Worm (Caenorhabditis elegans) whole organism, L4 larva: ENCODE results near the gene F11G11.13.

ENCODE experiments used
- D1046.2 ChIP-seq: fragments of 200-800 bp; sonication (Bioruptor generic); IDR thresholded peaks from 2 replicates; pipeline ENCODE4 v1.3.6; 2022; ENCODE audit warnings: missing genetic modification characterization, missing compliant biosample characterization
- F10B5.3 ChIP-seq: sonication (generic microtip); optimal IDR thresholded peaks from 2 replicates; lab custom pipeline; 2016; ENCODE audit warnings: mild to moderate bottlenecking, missing genetic modification characterization, missing compliant biosample characterization
- F26F4.8 ChIP-seq: fragments of 200-800 bp; sonication (Bioruptor generic); conservative IDR thresholded peaks from 2 replicates; pipeline ENCODE4 v1.3.6; 2022; ENCODE audit warnings: missing genetic modification characterization, missing compliant biosample characterization
- F37D6.2 ChIP-seq: sonication (generic microtip); optimal IDR thresholded peaks from 2 replicates; lab custom pipeline; 2016; ENCODE audit warnings: mild to moderate bottlenecking, missing genetic modification characterization, missing compliant biosample characterization
- R02D3.7 ChIP-seq: fragments of 150-350 bp; sonication (generic microtip); optimal IDR thresholded peaks from 3 replicates; lab custom pipeline; 2014; ENCODE audit warnings: missing biosample characterization, missing genetic modification characterization
- T20F7.1 ChIP-seq: fragments of 200-800 bp; sonication (Bioruptor generic); optimal IDR thresholded peaks from 2 replicates; lab custom pipeline; 2018; ENCODE audit warnings: mild to moderate bottlenecking, missing genetic modification characterization, missing compliant biosample characterization
- T26A8.4 ChIP-seq: fragments of 200-800 bp; sonication (Bioruptor generic); IDR thresholded peaks from 2 replicates; pipeline ENCODE4 v1.3.6; 2022; ENCODE audit warnings: missing genetic modification characterization, missing compliant biosample characterization
- Y48G9A.11 ChIP-seq: fragments of 200-800 bp; sonication (Bioruptor generic); IDR thresholded peaks from 2 replicates; pipeline ENCODE4 v1.3.6; 2022; ENCODE audit warnings: missing genetic modification reagents, missing genetic modification characterization, missing compliant biosample characterization
- Y75B8A.6 ChIP-seq: fragments of 200-800 bp; sonication (Bioruptor generic); IDR thresholded peaks from 2 replicates; pipeline ENCODE4 v1.3.6; 2022; ENCODE audit warnings: missing genetic modification reagents, missing genetic modification characterization, missing compliant biosample characterization
- aha-1 ChIP-seq: fragments of 150-350 bp; peaks from one replicate; lab custom pipeline; 2014; ENCODE audit warnings: missing biosample characterization, missing genetic modification characterization
- aly-2 ChIP-seq: sonication (generic microtip); optimal IDR thresholded peaks from 2 replicates; lab custom pipeline; 2018; ENCODE audit warnings: missing biosample characterization, missing genetic modification characterization
- ceh-20 ChIP-seq: fragments of 200-800 bp; sonication (Bioruptor generic); IDR thresholded peaks from 2 replicates; pipeline ENCODE4 v1.3.6; 2022; ENCODE audit warnings: missing genetic modification reagents, missing genetic modification characterization, missing compliant biosample characterization
- ceh-28 ChIP-seq: fragments of 150-350 bp; optimal IDR thresholded peaks from 2 replicates; lab custom pipeline; 2014; ENCODE audit warnings: missing biosample characterization, missing genetic modification reagents, missing genetic modification characterization
- ceh-82 ChIP-seq: sonication (generic microtip); optimal IDR thresholded peaks from 2 replicates; lab custom pipeline; 2017; ENCODE audit warnings: missing biosample characterization, missing genetic modification characterization
- cey-2 ChIP-seq: sonication (generic microtip); optimal IDR thresholded peaks from 3 replicates; lab custom pipeline; 2017; ENCODE audit warnings: missing genetic modification characterization, mild to moderate bottlenecking, missing compliant biosample characterization, antibody characterized with exemption, borderline replicate concordance; ENCODE audit not compliant: insufficient read depth
- daf-16 ChIP-seq, 3 experiments: sonication (generic microtip); optimal IDR thresholded peaks; 2 replicates each; lab custom pipeline; 2016 to 2017; ENCODE audit warnings: missing genetic modification characterization in 3 of 3, missing genetic modification reagents in 3 of 3, mild to moderate bottlenecking in 2 of 3, missing compliant biosample characterization in 2 of 3, missing biosample characterization in 1 of 3, moderate library complexity in 1 of 3
- daf-19 ChIP-seq: fragments of 200-800 bp; sonication (Bioruptor generic); conservative IDR thresholded peaks from 2 replicates; pipeline ENCODE4 v1.3.6; 2022; ENCODE audit warnings: missing genetic modification characterization, missing compliant biosample characterization
- daf-8 ChIP-seq: fragments of 200-800 bp; sonication (Bioruptor generic); IDR thresholded peaks from 2 replicates; pipeline ENCODE4 v1.3.6; 2022; ENCODE audit warnings: missing genetic modification characterization, missing compliant biosample characterization
- dmd-6 ChIP-seq: fragments of 200-800 bp; sonication (Bioruptor generic); IDR thresholded peaks from 2 replicates; pipeline ENCODE4 v1.3.6; 2022; ENCODE audit warnings: missing genetic modification reagents, missing genetic modification characterization, missing compliant biosample characterization
- dmd-8 ChIP-seq: fragments of 200-800 bp; sonication (Bioruptor generic); IDR thresholded peaks from 2 replicates; pipeline ENCODE4 v1.3.6; 2022; ENCODE audit warnings: missing genetic modification characterization, missing compliant biosample characterization
- dve-1 ChIP-seq: sonication (generic microtip); optimal IDR thresholded peaks from 2 replicates; lab custom pipeline; 2017; ENCODE audit warnings: antibody characterized with exemption, mild to moderate bottlenecking, missing genetic modification characterization, missing compliant biosample characterization; ENCODE audit not compliant: insufficient read depth
- hif-1 ChIP-seq, 2 experiments: sonication (generic microtip); optimal IDR thresholded peaks; 2 replicates each; lab custom pipeline; 2016 to 2017; ENCODE audit warnings: missing compliant biosample characterization in 2 of 2, missing genetic modification characterization in 2 of 2, missing genetic modification reagents in 2 of 2, missing genotype in 2 of 2, mild to moderate bottlenecking in 1 of 2
- hlh-11 ChIP-seq: fragments of 200-800 bp; sonication (Bioruptor generic); optimal IDR thresholded peaks from 2 replicates; lab custom pipeline; 2018; ENCODE audit warnings: mild to moderate bottlenecking, missing genetic modification characterization, missing compliant biosample characterization
- jun-1 ChIP-seq: fragments of 150-350 bp; optimal IDR thresholded peaks from 2 replicates; lab custom pipeline; 2014; ENCODE audit warnings: missing biosample characterization, missing genetic modification reagents, missing genetic modification characterization
- lin-1 ChIP-seq: fragments of 200-800 bp; sonication (Bioruptor generic); IDR thresholded peaks from 2 replicates; pipeline ENCODE4 v1.3.6; 2022; ENCODE audit warnings: missing genetic modification reagents, missing genetic modification characterization, missing compliant biosample characterization
- lin-15B ChIP-seq: fragments of 150-350 bp; sonication (generic microtip); optimal IDR thresholded peaks from 3 replicates; lab custom pipeline; 2014; ENCODE audit warnings: missing biosample characterization, missing genetic modification characterization
- madf-5 ChIP-seq, 2 experiments: fragments of 200-800 bp; sonication (Bioruptor generic); IDR thresholded peaks; 2 replicates each; pipeline ENCODE4 v1.3.6; 2022; ENCODE audit warnings: missing compliant biosample characterization in 2 of 2, missing genetic modification characterization in 2 of 2
- mdt-29 ChIP-seq: fragments of 200-800 bp; sonication (Bioruptor generic); IDR thresholded peaks from 2 replicates; pipeline ENCODE4 v1.3.6; 2022; ENCODE audit warnings: missing genetic modification reagents, missing genetic modification characterization, missing compliant biosample characterization
- nhr-10 ChIP-seq: fragments of 150-350 bp; optimal IDR thresholded peaks from 2 replicates; lab custom pipeline; 2014; ENCODE audit warnings: missing biosample characterization, missing genetic modification characterization
- nhr-25 ChIP-seq: sonication (generic microtip); optimal IDR thresholded peaks from 2 replicates; lab custom pipeline; 2017; ENCODE audit warnings: missing genetic modification characterization, mild to moderate bottlenecking, missing compliant biosample characterization, antibody characterized with exemption, moderate library complexity, borderline replicate concordance; ENCODE audit not compliant: insufficient read depth
- nhr-28 ChIP-seq: fragments of 150-350 bp; optimal IDR thresholded peaks from 2 replicates; lab custom pipeline; 2014; ENCODE audit warnings: missing biosample characterization, missing genetic modification characterization
- nhr-48 ChIP-seq: sonication (generic microtip); optimal IDR thresholded peaks from 2 replicates; lab custom pipeline; 2016; ENCODE audit warnings: mild to moderate bottlenecking, missing genetic modification characterization, missing compliant biosample characterization
- php-3 ChIP-seq: fragments of 200-800 bp; sonication (Bioruptor generic); IDR thresholded peaks from 2 replicates; pipeline ENCODE4 v1.3.6; 2022; ENCODE audit warnings: missing genetic modification reagents, missing genetic modification characterization, missing compliant biosample characterization
- pqm-1 ChIP-seq: sonication (generic microtip); optimal IDR thresholded peaks from 2 replicates; lab custom pipeline; 2017; ENCODE audit warnings: missing biosample characterization, missing genetic modification characterization
- snpc-1.2 ChIP-seq: fragments of 200-800 bp; sonication (Bioruptor generic); IDR thresholded peaks from 2 replicates; pipeline ENCODE4 v1.3.6; 2022; ENCODE audit warnings: missing genetic modification reagents, missing genetic modification characterization, missing compliant biosample characterization
- snpc-4 ChIP-seq: fragments of 150-350 bp; optimal IDR thresholded peaks from 2 replicates; lab custom pipeline; 2014; ENCODE audit warnings: missing biosample characterization, missing genetic modification characterization
- tra-1 ChIP-seq: fragments of 200-800 bp; sonication (Bioruptor generic); IDR thresholded peaks from 2 replicates; pipeline ENCODE4 v1.3.6; 2022; ENCODE audit warnings: missing genetic modification reagents, missing genetic modification characterization, missing compliant biosample characterization
- vab-7 ChIP-seq: fragments of 200-800 bp; sonication (Bioruptor generic); IDR thresholded peaks from 2 replicates; pipeline ENCODE4 v1.3.6; 2022; ENCODE audit warnings: missing genetic modification reagents, missing genetic modification characterization, missing compliant biosample characterization
- zip-11 ChIP-seq: fragments of 200-800 bp; sonication (Bioruptor generic); IDR thresholded peaks from 2 replicates; pipeline ENCODE4 v1.3.6; 2022; ENCODE audit warnings: missing genetic modification characterization, missing compliant biosample characterization

F11G11.13 gene

ce11 chrII:4905883-4906282, 29.9 kb upstream of the F11G11.13 start:
- TF ChIP-seq dmd-8 (GFP tag; lab: Robert Waterston, UW) (no peak), Y75B8A.6 (GFP tag; lab: Robert Waterston, UW) (0 out of 2 replicates have a peak, but pooled peaks have one; percentile 13), jun-1 (no peak), ceh-20 (no peak)

- TF ChIP-seq nhr-10 (tag; lab: Kevin White, UChicago), result no peak
- TF ChIP-seq snpc-1.2, result 0 out of 2 replicates have a peak, but pooled peaks have one; percentile 36
- TF ChIP-seq, all 104 proteins: peak for 1
These were observed 29.4 kb upstream of the F11G11.13 start for ce11 chrII:4905331-4905730.

DNA sequence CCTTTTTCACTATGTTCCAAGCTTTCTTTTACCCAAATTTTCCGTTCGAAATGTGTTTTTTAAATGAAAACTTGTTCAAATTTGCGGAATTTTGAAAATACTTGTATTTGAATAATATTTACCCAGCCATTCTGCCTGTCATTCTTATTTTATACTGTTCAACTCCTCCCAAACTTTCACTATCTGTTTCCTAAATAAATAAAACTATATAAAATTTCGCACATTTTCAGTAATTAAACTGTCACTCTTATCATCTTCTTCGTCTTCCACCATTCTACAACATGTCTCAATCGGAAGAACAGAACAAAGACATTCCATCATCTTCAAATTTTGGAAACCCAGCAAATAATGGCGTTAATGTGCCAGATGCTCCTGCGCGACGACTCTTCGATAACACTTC, 28.8 kb upstream of the F11G11.13 start, which contains the start of gene btbd-10:
Gene btbd-10, plus strand, starts transcription at position 231 of the 400 bp plus-strand sequence.
- TF ChIP-seq ceh-82 (tag; lab: Kevin White, UChicago) (no peak), nhr-48 (tag; lab: Kevin White, UChicago) (no peak), F37D6.2 (tag; lab: Kevin White, UChicago) (no peak), hif-1 (tag; optimal IDR thresholded peaks at IDR 0.05; lab: Kevin White, UChicago) (no peak), lin-1 (GFP tag; lab: Robert Waterston, UW) (0 out of 2 replicates have a peak, but pooled peaks have one; percentile 14), dve-1 (peak; percentile 5), hlh-11 (tag; lab: Kevin White, UChicago) (peak; percentile 5), T26A8.4 (GFP tag; lab: Robert Waterston, UW) (no peak), aly-2 (no peak), Y48G9A.11 (GFP tag; lab: Robert Waterston, UW) (no peak), php-3 (GFP tag; lab: Robert Waterston, UW) (peak; percentile 81), pqm-1 (tag; lab: Kevin White, UChicago) (peak; percentile 28), zip-11 (GFP tag; lab: Robert Waterston, UW) (no peak), daf-19 (GFP tag; lab: Robert Waterston, UW) (no peak), F10B5.3 (tag; lab: Kevin White, UChicago) (no peak), madf-5 (GFP tag; IDR thresholded peaks at IDR 0.05; lab: Robert Waterston, UW) (no peak), dmd-6 (GFP tag; lab: Robert Waterston, UW) (peak; percentile 28; the same call in 1 of the 2 replicates), cey-2 (no peak), Y75B8A.6 (GFP tag; lab: Robert Waterston, UW) (no peak), snpc-1.2 (no peak), vab-7 (GFP tag; lab: Robert Waterston, UW) (no peak), aha-1 (peak; percentile 44), tra-1 (GFP tag; lab: Robert Waterston, UW) (no peak), snpc-4 (no peak), nhr-28 (tag; lab: Kevin White, UChicago) (peak; percentile 38), nhr-25 (no peak), daf-16 (GFP tag; optimal IDR thresholded peaks at IDR 0.05; lab: Kevin White, UChicago) (no peak), daf-16 (tag; optimal IDR thresholded peaks at IDR 0.05; lab: Kevin White, UChicago) (peak; percentile 62), lin-15B (no peak), ceh-28 (tag; lab: Kevin White, UChicago) (no peak), D1046.2 (GFP tag; lab: Robert Waterston, UW) (no peak), F26F4.8 (GFP tag; lab: Robert Waterston, UW) (no peak), daf-8 (GFP tag; lab: Robert Waterston, UW) (no peak), mdt-29 (GFP tag; lab: Robert Waterston, UW) (no peak), T20F7.1 (no peak), R02D3.7 (tag; lab: Kevin White, UChicago) (no peak)
